Worm (Caenorhabditis elegans) whole organism, mixed stage, embryonic: ENCODE results near the gene srsx-30.

Experiments used
- bed-3 ChIP-seq: fragments of 200-800 bp; sonication (Bioruptor generic); optimal IDR thresholded peaks from 3 replicates; lab custom pipeline; 2018; ENCODE audit warnings: mild to moderate bottlenecking, missing genetic modification characterization, moderate library complexity, missing compliant biosample characterization
- blmp-1 ChIP-seq: fragments of 150-350 bp; optimal IDR thresholded peaks from 2 replicates; lab custom pipeline; 2014; ENCODE audit warnings: missing biosample characterization, missing genetic modification characterization
- ceh-39 ChIP-seq: fragments of 150-350 bp; optimal IDR thresholded peaks from 2 replicates; lab custom pipeline; 2014; ENCODE audit warnings: missing biosample characterization, missing genetic modification characterization
- ceh-43 ChIP-seq: fragments of 200-800 bp; sonication (Bioruptor generic); optimal IDR thresholded peaks from 2 replicates; lab custom pipeline; 2018; ENCODE audit warnings: mild to moderate bottlenecking, missing genetic modification characterization, moderate library complexity, missing compliant biosample characterization
- ceh-83 ChIP-seq: fragments of 200-800 bp; sonication (Bioruptor generic); optimal IDR thresholded peaks from 2 replicates; lab custom pipeline; 2018; ENCODE audit warnings: mild to moderate bottlenecking, missing genetic modification characterization, missing compliant biosample characterization
- ces-1 ChIP-seq: fragments of 150-350 bp; optimal IDR thresholded peaks from 2 replicates; lab custom pipeline; 2014; ENCODE audit warnings: missing biosample characterization, missing genetic modification reagents, missing genetic modification characterization
- cnd-1 ChIP-seq: fragments of 200-800 bp; sonication (Bioruptor generic); optimal IDR thresholded peaks from 2 replicates; lab custom pipeline; 2018; ENCODE audit warnings: mild to moderate bottlenecking, missing genetic modification characterization, missing compliant biosample characterization
- drap-1 ChIP-seq: fragments of 200-800 bp; sonication (Bioruptor generic); optimal IDR thresholded peaks from 3 replicates; lab custom pipeline; 2018; ENCODE audit warnings: mild to moderate bottlenecking, missing genetic modification characterization, missing compliant biosample characterization
- elt-1 ChIP-seq: sonication (generic microtip); optimal IDR thresholded peaks from 2 replicates; lab custom pipeline; 2017; ENCODE audit warnings: missing genetic modification characterization, mild to moderate bottlenecking, missing compliant biosample characterization, antibody characterized with exemption, moderate library complexity, borderline replicate concordance; ENCODE audit not compliant: insufficient read depth
- elt-3 ChIP-seq: fragments of 150-350 bp; optimal IDR thresholded peaks from 2 replicates; lab custom pipeline; 2014; ENCODE audit warnings: missing biosample characterization, missing genetic modification characterization
- flh-1 ChIP-seq: fragments of 200-800 bp; sonication (Bioruptor generic); optimal IDR thresholded peaks from 2 replicates; lab custom pipeline; 2018; ENCODE audit warnings: mild to moderate bottlenecking, missing genetic modification characterization, moderate library complexity, missing compliant biosample characterization
- ham-2 ChIP-seq: fragments of 200-800 bp; sonication (Bioruptor generic); optimal IDR thresholded peaks from 2 replicates; lab custom pipeline; 2018; ENCODE audit warnings: mild to moderate bottlenecking, missing genetic modification characterization, missing compliant biosample characterization
- hlh-1 ChIP-seq: fragments of 150-350 bp; optimal IDR thresholded peaks from 2 replicates; lab custom pipeline; 2014; ENCODE audit warnings: missing biosample characterization, missing genetic modification reagents, missing genetic modification characterization
- lin-13 ChIP-seq: fragments of 150-350 bp; optimal IDR thresholded peaks from 2 replicates; lab custom pipeline; 2014; ENCODE audit warnings: missing biosample characterization, missing genetic modification characterization
- lin-32 ChIP-seq: fragments of 200-800 bp; sonication (Bioruptor generic); optimal IDR thresholded peaks from 2 replicates; lab custom pipeline; 2018; ENCODE audit warnings: mild to moderate bottlenecking, missing genetic modification characterization, missing compliant biosample characterization
- lsy-2 ChIP-seq: fragments of 150-350 bp; optimal IDR thresholded peaks from 2 replicates; lab custom pipeline; 2014; ENCODE audit warnings: missing biosample characterization, missing genetic modification characterization
- mab-5 ChIP-seq: fragments of 150-350 bp; optimal IDR thresholded peaks from 2 replicates; lab custom pipeline; 2014; ENCODE audit warnings: missing biosample characterization, missing genetic modification characterization
- nhr-12 ChIP-seq: fragments of 150-350 bp; optimal IDR thresholded peaks from 2 replicates; lab custom pipeline; 2014; ENCODE audit warnings: missing biosample characterization, missing genetic modification characterization
- nhr-2 ChIP-seq: fragments of 150-350 bp; optimal IDR thresholded peaks from 2 replicates; lab custom pipeline; 2014; ENCODE audit warnings: missing biosample characterization, missing genetic modification characterization
- nhr-76 ChIP-seq: sonication (generic microtip); optimal IDR thresholded peaks from 2 replicates; lab custom pipeline; 2017; ENCODE audit warnings: missing biosample characterization, missing genetic modification characterization
- pha-4 ChIP-seq: fragments of 150-350 bp; optimal IDR thresholded peaks from 2 replicates; lab custom pipeline; 2018; ENCODE audit warnings: missing biosample characterization, missing genetic modification reagents, missing genetic modification characterization
- snpc-4 ChIP-seq: fragments of 150-350 bp; optimal IDR thresholded peaks from 2 replicates; lab custom pipeline; 2014; ENCODE audit warnings: missing biosample characterization, missing genetic modification characterization
- sptf-1 ChIP-seq: sonication (generic microtip); optimal IDR thresholded peaks from 2 replicates; lab custom pipeline; 2017; ENCODE audit warnings: mild to moderate bottlenecking, missing genetic modification characterization, moderate library complexity, missing compliant biosample characterization
- tbx-8 ChIP-seq: fragments of 200-800 bp; sonication (Bioruptor generic); optimal IDR thresholded peaks from 2 replicates; lab custom pipeline; 2018; ENCODE audit warnings: mild to moderate bottlenecking, missing genetic modification characterization, moderate library complexity, missing compliant biosample characterization
- unc-120 ChIP-seq: sonication (generic microtip); optimal IDR thresholded peaks from 2 replicates; lab custom pipeline; 2017; ENCODE audit warnings: missing genetic modification characterization, missing compliant biosample characterization; ENCODE audit not compliant: poor library complexity, severe bottlenecking
- unc-39 ChIP-seq: fragments of 150-350 bp; optimal IDR thresholded peaks from 2 replicates; lab custom pipeline; 2014; ENCODE audit warnings: missing biosample characterization, missing genetic modification characterization
- unc-62 ChIP-seq: fragments of 150-350 bp; optimal IDR thresholded peaks from 2 replicates; lab custom pipeline; 2014; ENCODE audit warnings: missing biosample characterization, missing genetic modification reagents, missing genetic modification characterization
- zip-8 ChIP-seq: fragments of 150-350 bp; optimal IDR thresholded peaks from 2 replicates; lab custom pipeline; 2014; ENCODE audit warnings: missing biosample characterization, missing genetic modification characterization

Gene srsx-30

ce11 chrV:10148352-10148751 is 10.3 kb upstream of the srsx-30 start, which contains the start of gene srsx-26:
TSS of gene srsx-26 (plus strand) at chrV:10148652.
- TF ChIP-seq bed-3: no peak
- no peak for TF ChIP-seq nhr-12 (tag; lab: Kevin White, UChicago)
- TF ChIP-seq lsy-2 (tag; lab: Kevin White, UChicago): no peak
- TF ChIP-seq lin-32 (GFP tag; lab: Kevin White, UChicago): no peak
- no peak for TF ChIP-seq hlh-1 (tag; lab: Kevin White, UChicago)
- no peak for TF ChIP-seq lin-13 (tag; lab: Kevin White, UChicago)
- no peak for TF ChIP-seq ces-1 (GFP tag; lab: Kevin White, UChicago)
- no peak for TF ChIP-seq elt-3 (tag; lab: Kevin White, UChicago)
- TF ChIP-seq flh-1 (GFP tag; lab: Kevin White, UChicago): no peak
- no peak for TF ChIP-seq drap-1 (GFP tag; lab: Kevin White, UChicago)
- no peak for TF ChIP-seq nhr-2 (tag; lab: Kevin White, UChicago)
- no peak for TF ChIP-seq unc-120 (tag; lab: Kevin White, UChicago)
- TF ChIP-seq pha-4: no peak
- TF ChIP-seq mab-5: no peak
- no peak for TF ChIP-seq zip-8
- no peak for TF ChIP-seq cnd-1 (tag; lab: Kevin White, UChicago)
- TF ChIP-seq snpc-4 (tag; lab: Kevin White, UChicago): no peak

ce11 chrV:10149728-10150127 is 8.9 kb upstream of the srsx-30 start, which contains the start of gene srsx-27:
TSS of gene srsx-27 (plus strand) at chrV:10150028.
- TF ChIP-seq lsy-2 (tag; lab: Kevin White, UChicago): no peak
- TF ChIP-seq drap-1 (GFP tag; lab: Kevin White, UChicago): no peak
- TF ChIP-seq nhr-12 (tag; lab: Kevin White, UChicago): no peak
- TF ChIP-seq nhr-76 (tag; lab: Kevin White, UChicago): no peak
- TF ChIP-seq nhr-2 (tag; lab: Kevin White, UChicago): no peak
- TF ChIP-seq unc-39 (tag; lab: Kevin White, UChicago): no peak
- no peak for TF ChIP-seq ceh-39 (tag; lab: Kevin White, UChicago)
- TF ChIP-seq elt-1 (tag; lab: Kevin White, UChicago): no peak
- TF ChIP-seq lin-13 (tag; lab: Kevin White, UChicago): no peak

ce11 chrV:10152278-10152677 is 6.3 kb upstream of the srsx-30 start, which contains the start of gene srsx-28:
TSS of gene srsx-28 (plus strand) at chrV:10152578.
- TF ChIP-seq elt-1 (tag; lab: Kevin White, UChicago) (no peak), drap-1 (GFP tag; lab: Kevin White, UChicago) (no peak)
- TF ChIP-seq, all 35 proteins: peak for 0

DNA sequence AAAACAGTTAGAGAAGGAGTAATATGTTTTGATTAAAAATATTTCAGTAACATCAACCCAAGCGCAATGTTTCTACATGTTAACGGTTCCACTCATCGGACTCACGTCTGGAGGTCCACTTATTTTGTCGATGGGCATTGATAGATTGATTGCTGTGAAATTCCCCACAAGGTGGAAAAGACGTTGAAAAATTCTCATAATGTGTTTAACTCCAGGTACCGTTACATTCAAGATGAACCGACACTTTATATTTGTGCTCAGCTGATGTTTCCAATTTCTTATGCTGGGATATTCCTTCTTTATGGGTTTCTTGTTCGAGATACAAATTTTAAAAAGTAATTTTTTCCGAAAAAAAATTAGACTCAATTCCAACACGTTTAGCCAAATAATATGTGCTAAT is 5.6 kb upstream of the srsx-30 start:
- TF ChIP-seq blmp-1 (tag; lab: Kevin White, UChicago) (no peak), lin-13 (tag; lab: Kevin White, UChicago) (no peak), sptf-1 (tag; lab: Kevin White, UChicago) (no peak), ceh-83 (GFP tag; lab: Kevin White, UChicago) (no peak), ceh-43 (GFP tag; lab: Kevin White, UChicago) (no peak), unc-62 (no peak), ces-1 (GFP tag; lab: Kevin White, UChicago) (no peak), mab-5 (no peak), elt-1 (tag; lab: Kevin White, UChicago) (no peak), unc-39 (tag; lab: Kevin White, UChicago) (no peak), ceh-39 (tag; lab: Kevin White, UChicago) (no peak), lin-32 (GFP tag; lab: Kevin White, UChicago) (no peak), cnd-1 (tag; lab: Kevin White, UChicago) (no peak), flh-1 (GFP tag; lab: Kevin White, UChicago) (no peak), unc-120 (tag; lab: Kevin White, UChicago) (no peak)

- TF ChIP-seq tbx-8 (GFP tag; lab: Kevin White, UChicago): no peak
- no peak for TF ChIP-seq nhr-76 (tag; lab: Kevin White, UChicago)
- TF ChIP-seq ham-2 (GFP tag; lab: Kevin White, UChicago): no peak
- no peak for TF ChIP-seq pha-4
- TF ChIP-seq bed-3: no peak
- TF ChIP-seq mab-5: no peak
Measured at ce11 chrV:10154698-10155097, 3.9 kb upstream of the srsx-30 start, which contains the start of gene srsx-29. TSS of gene srsx-29 (plus strand) at chrV:10154998.
